Worm (Caenorhabditis elegans) whole organism, L2 larva: ENCODE results near the gene K11H12.3.

Source experiments
- C34F6.9 ChIP-seq: fragments of 150-350 bp; optimal IDR thresholded peaks from 2 replicates; lab custom pipeline; 2014; ENCODE audit warnings: missing biosample characterization, missing genetic modification characterization
- F13H6.1 ChIP-seq: sonication (generic microtip); optimal IDR thresholded peaks from 2 replicates; lab custom pipeline; 2016; ENCODE audit warnings: missing genetic modification characterization, missing compliant biosample characterization
- Y55F3AM.14 ChIP-seq: fragments of 200-800 bp; sonication (Bioruptor generic); optimal IDR thresholded peaks from 2 replicates; lab custom pipeline; 2018; ENCODE audit warnings: mild to moderate bottlenecking, missing genetic modification characterization, missing compliant biosample characterization
- ZK546.5 ChIP-seq: sonication (generic microtip); optimal IDR thresholded peaks from 2 replicates; lab custom pipeline; 2017; ENCODE audit warnings: missing biosample characterization, missing genetic modification characterization
- alr-1 ChIP-seq: fragments of 150-350 bp; optimal IDR thresholded peaks from 2 replicates; lab custom pipeline; 2014; ENCODE audit warnings: missing biosample characterization, missing genetic modification characterization
- ama-1 ChIP-seq: fragments of 150-350 bp; optimal IDR thresholded peaks from 2 replicates; lab custom pipeline; 2018; ENCODE audit warnings: inconsistent platforms
- blmp-1 ChIP-seq: sonication (generic microtip); optimal IDR thresholded peaks from 2 replicates; lab custom pipeline; 2017; ENCODE audit warnings: missing genetic modification characterization, mild to moderate bottlenecking, missing compliant biosample characterization, antibody characterized with exemption, moderate library complexity; ENCODE audit not compliant: insufficient read depth
- ceh-16 ChIP-seq: fragments of 150-350 bp; optimal IDR thresholded peaks from 2 replicates; lab custom pipeline; 2014; ENCODE audit warnings: missing biosample characterization, missing genetic modification characterization
- ceh-82 ChIP-seq: fragments of 150-350 bp; optimal IDR thresholded peaks from 2 replicates; lab custom pipeline; 2014; ENCODE audit warnings: missing biosample characterization, missing genetic modification characterization
- dmd-4 ChIP-seq: sonication (generic microtip); optimal IDR thresholded peaks from 2 replicates; lab custom pipeline; 2017; ENCODE audit warnings: missing biosample characterization, missing genetic modification characterization
- egl-27 ChIP-seq: sonication (generic microtip); optimal IDR thresholded peaks from 3 replicates; lab custom pipeline; 2017; ENCODE audit warnings: missing biosample characterization, missing genetic modification reagents, missing genetic modification characterization
- elt-1 ChIP-seq: fragments of 150-350 bp; optimal IDR thresholded peaks from 2 replicates; lab custom pipeline; 2014; ENCODE audit warnings: missing biosample characterization, missing genetic modification characterization
- fos-1 ChIP-seq: fragments of 150-350 bp; optimal IDR thresholded peaks from 2 replicates; lab custom pipeline; 2014; ENCODE audit warnings: missing biosample characterization, missing genetic modification characterization
- gmeb-1 ChIP-seq: fragments of 150-350 bp; optimal IDR thresholded peaks from 2 replicates; lab custom pipeline; 2014; ENCODE audit warnings: missing biosample characterization, missing genetic modification characterization
- lin-13 ChIP-seq: fragments of 150-350 bp; optimal IDR thresholded peaks from 2 replicates; lab custom pipeline; 2014; ENCODE audit warnings: missing biosample characterization, missing genetic modification reagents, missing genetic modification characterization
- lin-39 ChIP-seq: fragments of 150-350 bp; optimal IDR thresholded peaks from 2 replicates; lab custom pipeline; 2014; ENCODE audit warnings: missing biosample characterization, missing genetic modification reagents, missing genetic modification characterization
- lsy-2 ChIP-seq, 2 experiments: fragments of 150-350 bp in 1 of 2; sonication (generic microtip) in 1 of 2; optimal IDR thresholded peaks; 2 replicates each; lab custom pipeline; 2014 to 2017; ENCODE audit warnings: missing biosample characterization in 2 of 2, missing genetic modification characterization in 2 of 2
- mab-5 ChIP-seq: fragments of 150-350 bp; optimal IDR thresholded peaks from 2 replicates; lab custom pipeline; 2014; ENCODE audit warnings: missing biosample characterization, missing genetic modification characterization
- mbf-1 ChIP-seq: sonication (generic microtip); optimal IDR thresholded peaks from 2 replicates; lab custom pipeline; 2017; ENCODE audit warnings: missing biosample characterization, missing genetic modification characterization
- mdl-1 ChIP-seq, 2 experiments: fragments of 150-350 bp in 1 of 2; sonication (generic microtip) in 1 of 2; optimal IDR thresholded peaks; 2 replicates each; lab custom pipeline; 2017; ENCODE audit warnings: missing biosample characterization in 2 of 2, missing genetic modification characterization in 2 of 2
- nhr-11 ChIP-seq: fragments of 150-350 bp; optimal IDR thresholded peaks from 2 replicates; lab custom pipeline; 2014; ENCODE audit warnings: missing biosample characterization, missing genetic modification characterization
- nhr-129 ChIP-seq: fragments of 150-350 bp; optimal IDR thresholded peaks from 2 replicates; lab custom pipeline; 2014; ENCODE audit warnings: missing biosample characterization, missing genetic modification characterization
- nhr-21 ChIP-seq: fragments of 150-350 bp; optimal IDR thresholded peaks from 2 replicates; lab custom pipeline; 2014; ENCODE audit warnings: missing biosample characterization, missing genetic modification characterization
- nhr-25 ChIP-seq: fragments of 150-350 bp; sonication (generic microtip); optimal IDR thresholded peaks from 3 replicates; lab custom pipeline; 2014; ENCODE audit warnings: missing biosample characterization, missing genetic modification characterization
- nhr-6 ChIP-seq: fragments of 150-350 bp; optimal IDR thresholded peaks from 2 replicates; lab custom pipeline; 2014; ENCODE audit warnings: missing biosample characterization, missing genetic modification characterization
- nhr-77 ChIP-seq: fragments of 150-350 bp; optimal IDR thresholded peaks from 2 replicates; lab custom pipeline; 2014; ENCODE audit warnings: missing biosample characterization, missing genetic modification characterization
- peb-1 ChIP-seq: fragments of 150-350 bp; optimal IDR thresholded peaks from 2 replicates; lab custom pipeline; 2014; ENCODE audit warnings: missing biosample characterization, missing genetic modification characterization
- sem-4 ChIP-seq: fragments of 150-350 bp; optimal IDR thresholded peaks from 2 replicates; lab custom pipeline; 2014; ENCODE audit warnings: missing biosample characterization, missing genetic modification reagents, missing genetic modification characterization
- sma-9 ChIP-seq, 2 experiments: fragments of 150-350 bp in 1 of 2; sonication (generic microtip) in 1 of 2; optimal IDR thresholded peaks; 2 replicates each; lab custom pipeline; 2014 to 2016; ENCODE audit warnings: missing genetic modification characterization in 2 of 2, mild to moderate bottlenecking in 1 of 2, missing biosample characterization in 1 of 2, missing compliant biosample characterization in 1 of 2, missing genetic modification reagents in 1 of 2, moderate library complexity in 1 of 2
- snpc-4 ChIP-seq: fragments of 150-350 bp; optimal IDR thresholded peaks from 2 replicates; lab custom pipeline; 2014; ENCODE audit warnings: missing biosample characterization, missing genetic modification characterization
- unc-39 ChIP-seq: fragments of 150-350 bp; optimal IDR thresholded peaks from 2 replicates; lab custom pipeline; 2014; ENCODE audit warnings: missing biosample characterization, missing genetic modification characterization
- unc-55 ChIP-seq: fragments of 150-350 bp; sonication (generic microtip); optimal IDR thresholded peaks from 3 replicates; lab custom pipeline; 2014; ENCODE audit warnings: missing biosample characterization, missing genetic modification reagents, missing genetic modification characterization
- unc-62 ChIP-seq: fragments of 150-350 bp; optimal IDR thresholded peaks from 2 replicates; lab custom pipeline; 2014; ENCODE audit warnings: missing biosample characterization, missing genetic modification reagents, missing genetic modification characterization
- zag-1 ChIP-seq: fragments of 150-350 bp; optimal IDR thresholded peaks from 2 replicates; lab custom pipeline; 2014; ENCODE audit warnings: missing biosample characterization, missing genetic modification characterization
- ztf-1 ChIP-seq: fragments of 200-800 bp; sonication (Bioruptor generic); conservative IDR thresholded peaks from 2 replicates; pipeline ENCODE4 v1.3.6; 2022; ENCODE audit warnings: missing genetic modification characterization, missing compliant biosample characterization
- ztf-4 ChIP-seq: fragments of 150-350 bp; optimal IDR thresholded peaks from 2 replicates; lab custom pipeline; 2014; ENCODE audit warnings: missing biosample characterization, missing genetic modification characterization

The K11H12.3 gene

DNA sequence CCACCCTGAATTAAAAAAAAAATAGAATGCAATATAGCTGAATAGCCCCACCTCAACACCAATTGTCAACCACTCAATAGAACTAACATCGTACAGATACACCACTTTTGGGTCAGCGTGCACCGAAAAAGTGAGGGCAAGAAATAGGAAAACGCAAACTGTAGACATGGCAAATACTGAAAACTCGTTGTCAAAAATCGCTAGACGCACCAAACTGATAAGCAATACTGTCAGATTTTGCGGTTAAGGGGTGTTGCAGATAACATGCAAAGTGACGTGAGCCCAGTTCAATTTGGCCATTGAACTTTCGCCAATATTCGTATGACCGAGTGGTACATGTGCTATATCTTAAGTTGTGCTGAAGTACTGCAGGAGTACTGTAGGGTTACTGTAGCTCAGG lies at the start of gene K11H12.3:
Gene K11H12.3, minus strand, starts transcription at position 168 of the 400 bp plus-strand sequence.
- TF ChIP-seq fos-1 (tag; lab: Kevin White, UChicago) (peak; percentile 81), sma-9 (GFP tag; optimal IDR thresholded peaks at IDR 0.05; lab: Kevin White, UChicago) (peak; percentile 58), sma-9 (tag; optimal IDR thresholded peaks at IDR 0.05; lab: Kevin White, UChicago) (no peak), mab-5 (tag; lab: Kevin White, UChicago) (no peak), elt-1 (tag; lab: Kevin White, UChicago) (no peak)

DNA sequence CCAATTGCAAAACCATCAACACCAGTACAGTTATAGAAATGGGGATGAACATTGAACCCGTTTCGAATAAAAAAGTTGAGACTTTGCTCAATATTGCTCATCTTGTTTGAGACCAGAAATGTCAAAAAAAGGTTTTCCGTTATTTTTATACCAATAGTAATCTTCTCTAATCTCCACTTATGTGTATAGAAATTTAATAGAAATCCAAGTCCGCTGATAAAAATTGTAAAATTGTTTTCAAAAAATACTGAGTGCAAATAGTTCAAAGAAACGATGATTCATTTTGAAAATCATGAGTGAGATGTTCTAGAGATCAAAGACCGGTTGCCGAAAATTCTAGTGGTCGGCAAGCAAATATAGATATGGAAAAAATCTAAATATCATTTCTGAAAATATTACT lies 46.1 kb upstream of the K11H12.3 start, which contains the start of gene Y55F3C.10:
Gene Y55F3C.10, minus strand, starts transcription at position 101 of the 400 bp plus-strand sequence.
- no peak for TF ChIP-seq mab-5 (tag; lab: Kevin White, UChicago)
- no peak for TF ChIP-seq nhr-129 (tag; lab: Kevin White, UChicago)
- no peak for TF ChIP-seq nhr-25 (tag; lab: Kevin White, UChicago)
- no peak for TF ChIP-seq nhr-6 (tag; lab: Kevin White, UChicago)
- no peak for TF ChIP-seq unc-39 (tag; lab: Kevin White, UChicago)
- TF ChIP-seq egl-27 (tag; lab: Kevin White, UChicago): no peak
- TF ChIP-seq alr-1 (tag; lab: Kevin White, UChicago): no peak
- no peak for TF ChIP-seq Y55F3AM.14 (GFP tag; lab: Kevin White, UChicago)
- no peak for TF ChIP-seq ztf-1 (GFP tag; lab: Robert Waterston, UW)
- no peak for TF ChIP-seq ceh-16 (tag; lab: Kevin White, UChicago)
- TF ChIP-seq ZK546.5 (tag; lab: Kevin White, UChicago): no peak
- TF ChIP-seq C34F6.9 (tag; lab: Kevin White, UChicago): no peak
- TF ChIP-seq mdl-1 (tag; optimal IDR thresholded peaks at IDR 0.05; lab: Kevin White, UChicago): no peak
- no peak for TF ChIP-seq ztf-4
- no peak for TF ChIP-seq zag-1 (tag; lab: Kevin White, UChicago)

DNA sequence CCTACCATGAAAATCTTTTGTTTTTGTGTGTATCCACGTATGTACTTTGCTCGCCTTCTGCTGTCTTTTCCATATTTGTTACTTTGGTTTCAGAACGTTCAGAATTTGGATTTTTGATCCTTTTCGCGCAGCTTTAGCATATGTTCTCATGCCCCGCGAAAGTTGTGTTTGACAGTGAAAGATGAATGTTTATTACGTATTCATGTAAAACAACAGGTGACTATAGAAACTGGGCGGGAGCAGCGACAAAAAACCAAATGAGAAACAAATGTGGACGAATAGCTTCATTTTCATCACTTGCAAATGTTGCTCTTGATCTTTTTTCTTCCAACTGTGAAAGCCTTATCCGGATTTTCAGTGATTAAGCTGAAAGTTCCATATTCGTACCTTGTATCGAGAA lies 43.0 kb upstream of the K11H12.3 start, which contains the start of gene clec-164:
Gene clec-164, plus strand, starts transcription at position 301 of the 400 bp plus-strand sequence.
- no peak for TF ChIP-seq unc-62 (GFP tag; lab: Kevin White, UChicago)
- no peak for TF ChIP-seq nhr-129 (tag; lab: Kevin White, UChicago)
- no peak for TF ChIP-seq lin-13
- no peak for TF ChIP-seq dmd-4 (tag; lab: Kevin White, UChicago)
- no peak for TF ChIP-seq C34F6.9 (tag; lab: Kevin White, UChicago)
- no peak for TF ChIP-seq zag-1 (tag; lab: Kevin White, UChicago)
- no peak for TF ChIP-seq nhr-11 (tag; lab: Kevin White, UChicago)
- no peak for TF ChIP-seq sem-4 (tag; lab: Kevin White, UChicago)
- no peak for TF ChIP-seq Y55F3AM.14 (GFP tag; lab: Kevin White, UChicago)
- no peak for TF ChIP-seq F13H6.1 (tag; lab: Kevin White, UChicago)

DNA sequence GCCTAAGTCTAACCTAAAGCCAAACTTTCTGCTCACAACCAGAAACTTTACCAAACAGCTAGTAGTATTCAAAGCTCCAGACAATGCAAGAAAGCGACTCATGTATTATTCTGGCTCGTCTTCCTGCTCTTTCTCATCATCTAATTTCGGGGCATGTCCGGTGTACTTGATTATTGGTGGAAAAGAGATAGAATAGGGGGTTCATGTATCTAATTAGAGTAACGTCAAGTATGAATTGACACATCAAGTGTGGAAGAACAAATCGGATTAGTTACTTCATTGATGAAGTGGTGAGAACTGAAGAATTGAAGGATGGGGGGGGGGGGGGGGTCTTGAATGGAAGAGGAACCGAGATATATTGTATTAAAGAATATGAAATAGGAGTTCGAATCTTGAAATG lies 42.2 kb upstream of the K11H12.3 start:
- no peak for TF ChIP-seq F13H6.1 (tag; lab: Kevin White, UChicago)
- TF ChIP-seq lin-13: no peak
- TF ChIP-seq peb-1 (tag; lab: Kevin White, UChicago): no peak
- TF ChIP-seq gmeb-1 (tag; lab: Kevin White, UChicago): no peak
- TF ChIP-seq lin-39 (tag; lab: Kevin White, UChicago): no peak
- TF ChIP-seq fos-1 (tag; lab: Kevin White, UChicago): no peak
- no peak for TF ChIP-seq ceh-82 (tag; lab: Kevin White, UChicago)
- no peak for TF ChIP-seq alr-1 (tag; lab: Kevin White, UChicago)
- TF ChIP-seq nhr-11 (tag; lab: Kevin White, UChicago): no peak
- TF ChIP-seq lsy-2 (tag; optimal IDR thresholded peaks at IDR 0.05; lab: Kevin White, UChicago): no peak
- TF ChIP-seq unc-55 (GFP tag; lab: Kevin White, UChicago): no peak
- no peak for TF ChIP-seq sem-4 (tag; lab: Kevin White, UChicago)
- TF ChIP-seq snpc-4 (tag; lab: Kevin White, UChicago): no peak
- TF ChIP-seq mbf-1 (tag; lab: Kevin White, UChicago): no peak
- TF ChIP-seq ama-1 (lab: Kevin White, UChicago): no peak
- TF ChIP-seq, all 48 proteins: peak for 0

DNA sequence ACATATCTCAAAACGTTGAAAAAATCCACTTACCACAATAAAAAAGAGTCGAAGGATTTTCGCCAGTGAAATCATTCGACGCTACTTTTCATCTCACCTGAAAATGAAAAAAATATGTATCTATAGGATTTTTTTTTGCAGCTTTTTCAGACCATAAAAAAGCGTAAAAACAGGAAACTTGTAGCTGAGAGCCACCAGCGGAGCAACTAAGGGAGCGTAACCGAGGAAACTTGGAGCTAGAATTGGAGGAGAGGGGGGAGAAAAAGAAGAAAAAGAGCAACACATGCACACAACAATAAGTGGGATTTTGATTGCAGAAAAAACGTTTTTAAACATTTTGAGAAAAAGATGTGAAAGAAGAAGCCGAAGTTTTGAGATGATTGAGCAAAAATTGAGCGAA lies 34.4 kb upstream of the K11H12.3 start, which contains the start of gene cutl-26:
Gene cutl-26, minus strand, starts transcription at position 101 of the 400 bp plus-strand sequence.
- TF ChIP-seq egl-27 (tag; lab: Kevin White, UChicago) (no peak), blmp-1 (tag; lab: Kevin White, UChicago) (no peak), nhr-21 (tag; lab: Kevin White, UChicago) (no peak), nhr-77 (tag; lab: Kevin White, UChicago) (no peak), lsy-2 (tag; optimal IDR thresholded peaks at IDR 0.05; lab: Kevin White, UChicago) (no peak), zag-1 (tag; lab: Kevin White, UChicago) (no peak), peb-1 (tag; lab: Kevin White, UChicago) (no peak), nhr-25 (tag; lab: Kevin White, UChicago) (no peak)
